Fruit fly (Drosophila melanogaster): Measurements from ENCODE around the gene CG9981.

CG9981 gene

DNA sequence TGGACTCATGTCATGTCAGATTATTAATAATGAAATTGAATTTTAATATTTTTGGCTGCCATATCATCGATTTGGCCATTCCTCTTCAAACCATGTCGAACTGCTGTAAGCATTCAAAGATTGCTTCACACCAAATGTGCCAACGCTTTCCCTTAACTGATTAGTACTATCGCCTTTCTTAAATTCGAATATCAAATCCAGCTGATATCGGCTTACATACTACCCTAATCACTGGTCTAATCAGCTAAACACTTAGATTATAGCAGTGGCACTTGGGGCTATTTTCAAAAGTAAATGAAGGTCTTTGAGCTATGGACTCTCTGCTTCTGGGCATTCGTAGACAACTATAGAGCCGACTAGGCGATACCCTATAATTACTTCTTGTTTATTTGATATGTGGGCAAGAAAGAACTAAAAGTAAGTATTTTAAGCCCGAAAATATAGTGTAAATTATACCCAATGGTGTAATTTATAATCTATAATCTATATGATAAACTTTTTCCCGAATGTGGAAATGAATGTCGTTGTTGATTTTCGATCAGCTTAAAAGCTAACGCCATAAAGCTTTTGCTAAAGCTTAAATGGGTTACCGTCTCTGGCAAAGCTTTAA is 1.0 kb downstream of the CG9981 start:
- TF ChIP-seq CG13204 (GFP tag; optimal IDR thresholded peaks at IDR 0.05) (no peak), CG4496 (GFP tag; IDR thresholded peaks at IDR 0.05) (peak; percentile 88), CG8301 (tag; optimal IDR thresholded peaks at IDR 0.05) (no peak), CG15710 (tag; optimal IDR thresholded peaks at IDR 0.05) (no peak), CG8159 (tag; optimal IDR thresholded peaks at IDR 0.05) (peak; percentile 65), EcR (GFP tag; optimal IDR thresholded peaks at IDR 0.05) (no peak), Pif1B (GFP tag; optimal IDR thresholded peaks at IDR 0.05) (no peak), Ets98B (GFP tag; IDR thresholded peaks at IDR 0.05) (peak; percentile 88), Snoo (tag; optimal IDR thresholded peaks at IDR 0.05) (no peak), CG14655 (GFP tag; optimal IDR thresholded peaks at IDR 0.05) (no peak), CG32121 (GFP tag; IDR thresholded peaks at IDR 0.05) (peak; percentile 85), CG10348 (GFP tag; IDR thresholded peaks at IDR 0.05) (peak; percentile 42; the same call in 1 of the 2 replicates), Pif1A (GFP tag; optimal IDR thresholded peaks at IDR 0.05) (no peak), CG9948 (tag; optimal IDR thresholded peaks at IDR 0.05) (peak; percentile 47), CG17806 (tag; optimal IDR thresholded peaks at IDR 0.05) (peak; percentile 51), rn (GFP tag; IDR thresholded peaks at IDR 0.05) (0 out of 2 replicates have a peak, but pooled peaks have one; percentile 13), CG12605 (GFP tag; IDR thresholded peaks at IDR 0.05) (peak; percentile 82), CG34367 (tag; optimal IDR thresholded peaks at IDR 0.05) (peak; percentile 41), fd96Ca (GFP tag; IDR thresholded peaks at IDR 0.05) (peak; percentile 44; the same call in 1 of the 3 replicates), D1 (tag; optimal IDR thresholded peaks at IDR 0.05) (no peak), gl (tag; optimal IDR thresholded peaks at IDR 0.05) (no peak)

DNA sequence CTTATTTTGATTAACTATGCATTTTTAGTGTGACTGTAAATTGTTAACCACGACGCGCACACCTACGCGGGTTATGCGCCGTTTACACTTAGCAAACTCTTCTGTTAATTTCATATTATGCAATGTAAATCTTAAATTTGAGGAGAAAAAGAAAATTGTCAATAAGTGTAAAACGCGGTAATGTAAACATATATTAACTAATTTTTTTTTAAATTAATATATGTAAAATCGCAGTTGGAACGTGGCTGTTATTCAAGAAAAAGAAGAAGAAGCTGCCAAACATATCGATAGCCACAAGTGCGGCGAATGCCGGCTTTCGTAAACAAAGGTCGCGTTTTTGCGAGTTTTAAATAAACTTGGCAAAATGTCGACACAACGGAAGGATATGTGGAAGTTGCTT is 13.5 kb downstream of the CG9981 start, which contains the start of the genes TH1 and mei-41:
Gene TH1 (minus strand): TSS at position 42 of the 400 bp plus-strand sequence.
Gene mei-41 (plus strand): TSS at position 302 of the 400 bp plus-strand sequence.
- peak; percentile 88 for TF ChIP-seq CG15710 (tag; optimal IDR thresholded peaks at IDR 0.05)
- TF ChIP-seq CG34367 (tag; optimal IDR thresholded peaks at IDR 0.05), result peak; percentile 68
- TF ChIP-seq CG17806 (tag; optimal IDR thresholded peaks at IDR 0.05), result peak; percentile 83
- TF ChIP-seq Pif1A (GFP tag; optimal IDR thresholded peaks at IDR 0.05), result no peak
- no peak for TF ChIP-seq CG14655 (GFP tag; optimal IDR thresholded peaks at IDR 0.05)
- peak; percentile 87 for TF ChIP-seq CG8159 (tag; optimal IDR thresholded peaks at IDR 0.05)
- TF ChIP-seq EcR (GFP tag; optimal IDR thresholded peaks at IDR 0.05), result no peak
- no peak for TF ChIP-seq CG8301 (tag; optimal IDR thresholded peaks at IDR 0.05)
- TF ChIP-seq D1 (tag; optimal IDR thresholded peaks at IDR 0.05), result no peak
- no peak for TF ChIP-seq CG13204 (GFP tag; optimal IDR thresholded peaks at IDR 0.05)
- TF ChIP-seq CG10348 (GFP tag; IDR thresholded peaks at IDR 0.05), result peak; percentile 82
- peak; percentile 87 for TF ChIP-seq rn (GFP tag; IDR thresholded peaks at IDR 0.05)
- TF ChIP-seq fd96Ca (GFP tag; IDR thresholded peaks at IDR 0.05), result peak; percentile 91
- peak; percentile 82 for TF ChIP-seq CG9948 (tag; optimal IDR thresholded peaks at IDR 0.05)
- TF ChIP-seq Snoo (tag; optimal IDR thresholded peaks at IDR 0.05), result no peak
- TF ChIP-seq CG4496 (GFP tag; IDR thresholded peaks at IDR 0.05), result peak; percentile 93
- TF ChIP-seq CG12605 (GFP tag; IDR thresholded peaks at IDR 0.05), result peak; percentile 79
- TF ChIP-seq CG32121 (GFP tag; IDR thresholded peaks at IDR 0.05), result peak; percentile 94
- peak; percentile 19 for TF ChIP-seq gl (tag; optimal IDR thresholded peaks at IDR 0.05)
- no peak for TF ChIP-seq Pif1B (GFP tag; optimal IDR thresholded peaks at IDR 0.05)
- peak; percentile 92 for TF ChIP-seq Ets98B (GFP tag; IDR thresholded peaks at IDR 0.05)

DNA sequence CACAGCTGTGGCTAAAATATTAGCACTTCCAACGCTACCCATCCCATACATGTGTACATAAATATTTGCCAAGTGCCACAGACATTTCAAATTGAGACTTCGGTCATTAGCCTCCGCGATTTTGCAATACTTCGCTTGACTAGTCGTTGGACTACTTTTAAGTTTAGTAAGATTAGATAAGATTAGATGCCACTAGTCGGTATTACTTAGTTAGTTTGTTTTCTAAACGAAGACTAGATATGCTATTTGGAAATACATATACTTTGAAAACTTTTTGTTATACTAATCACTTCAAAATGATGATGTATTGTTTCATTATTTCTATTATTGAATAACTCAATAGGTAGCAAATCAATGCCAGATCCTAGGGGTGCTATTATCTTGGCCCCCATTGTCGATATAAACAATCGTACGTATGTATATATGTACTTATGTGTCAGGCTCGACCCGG is 19.0 kb downstream of the CG9981 start:
- TF ChIP-seq gl (tag; optimal IDR thresholded peaks at IDR 0.05) (no peak), CG8159 (tag; optimal IDR thresholded peaks at IDR 0.05) (peak; percentile 34), CG4496 (GFP tag; IDR thresholded peaks at IDR 0.05) (peak; percentile 58; the same call in 1 of the 3 replicates), D1 (tag; optimal IDR thresholded peaks at IDR 0.05) (no peak), CG15710 (tag; optimal IDR thresholded peaks at IDR 0.05) (peak; percentile 20), Pif1A (GFP tag; optimal IDR thresholded peaks at IDR 0.05) (no peak), CG32121 (GFP tag; IDR thresholded peaks at IDR 0.05) (0 out of 2 replicates have a peak, but pooled peaks have one; percentile 25), CG14655 (GFP tag; optimal IDR thresholded peaks at IDR 0.05) (peak; percentile 66), CG13204 (GFP tag; optimal IDR thresholded peaks at IDR 0.05) (no peak), CG17806 (tag; optimal IDR thresholded peaks at IDR 0.05) (peak; percentile 5), Ets98B (GFP tag; IDR thresholded peaks at IDR 0.05) (no peak), rn (GFP tag; IDR thresholded peaks at IDR 0.05) (no peak), CG8301 (tag; optimal IDR thresholded peaks at IDR 0.05) (peak; percentile 45), fd96Ca (GFP tag; IDR thresholded peaks at IDR 0.05) (0 out of 3 replicates have a peak, but pooled peaks have one; percentile 16), CG12605 (GFP tag; IDR thresholded peaks at IDR 0.05) (0 out of 2 replicates have a peak, but pooled peaks have one; percentile 25), Pif1B (GFP tag; optimal IDR thresholded peaks at IDR 0.05) (peak; percentile 14), CG9948 (tag; optimal IDR thresholded peaks at IDR 0.05) (peak; percentile 27), EcR (GFP tag; optimal IDR thresholded peaks at IDR 0.05) (peak; percentile 25), CG34367 (tag; optimal IDR thresholded peaks at IDR 0.05) (peak; percentile 21), Snoo (tag; optimal IDR thresholded peaks at IDR 0.05) (peak; percentile 2), CG10348 (GFP tag; IDR thresholded peaks at IDR 0.05) (no peak)

DNA sequence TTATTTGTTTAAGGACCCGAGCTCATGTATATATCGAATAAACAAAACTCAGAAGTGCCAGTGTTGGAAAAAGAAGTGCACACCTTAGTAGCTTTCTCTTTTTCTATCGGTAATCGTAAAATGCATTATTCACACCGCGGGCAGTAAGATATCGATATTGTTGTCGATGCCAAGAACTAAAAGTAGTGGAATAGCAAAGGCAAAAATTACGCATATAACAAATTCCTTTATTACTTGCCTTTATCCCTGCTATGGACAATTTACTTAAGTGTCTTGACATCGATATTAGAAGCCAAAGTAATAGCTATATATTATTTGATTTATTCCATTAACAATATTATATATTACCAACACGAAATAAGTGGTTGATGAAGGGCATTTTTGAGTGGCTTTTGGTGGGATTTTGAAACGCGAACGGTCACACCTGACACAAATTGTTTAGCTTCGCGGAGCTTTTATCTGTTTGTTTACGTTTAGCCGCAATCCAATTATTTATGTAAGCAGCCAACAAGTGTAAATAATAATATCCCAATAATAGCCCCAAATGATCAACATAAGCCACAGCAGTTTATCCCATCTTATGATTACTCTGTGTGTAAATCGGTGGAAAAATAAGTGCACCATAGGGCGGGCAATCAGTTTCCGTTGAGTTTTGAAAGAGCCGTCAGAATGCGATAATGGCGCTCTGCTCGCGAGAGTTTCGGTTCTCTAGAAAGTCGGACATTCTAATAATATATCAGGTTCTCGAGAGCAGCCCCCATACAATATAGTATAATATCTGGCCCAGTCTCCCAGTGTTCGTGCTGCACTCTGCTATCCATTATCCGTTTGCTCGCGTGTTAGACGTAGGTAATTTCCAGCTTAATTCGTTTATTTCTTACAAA is 19.8 kb downstream of the CG9981 start, which contains the start of the genes CG9992 and CG4239:
Gene CG9992 (minus strand): TSS at position 66 of the 884 bp plus-strand sequence.
Gene CG4239 (plus strand): TSS at position 436 of the 884 bp plus-strand sequence.
- TF ChIP-seq CG32121 (GFP tag; IDR thresholded peaks at IDR 0.05) (peak; percentile 41; the same call in 1 of the 2 replicates), CG14655 (GFP tag; optimal IDR thresholded peaks at IDR 0.05) (no peak), rn (GFP tag; IDR thresholded peaks at IDR 0.05) (no peak), CG9948 (tag; optimal IDR thresholded peaks at IDR 0.05) (peak; percentile 62), CG34367 (tag; optimal IDR thresholded peaks at IDR 0.05) (peak; percentile 10), CG13204 (GFP tag; optimal IDR thresholded peaks at IDR 0.05) (no peak), Ets98B (GFP tag; IDR thresholded peaks at IDR 0.05) (peak; percentile 36; the same call in 1 of the 2 replicates), gl (tag; optimal IDR thresholded peaks at IDR 0.05) (no peak), Pif1A (GFP tag; optimal IDR thresholded peaks at IDR 0.05) (no peak), CG4496 (GFP tag; IDR thresholded peaks at IDR 0.05) (peak; percentile 73; the same call in 2 of the 3 replicates), CG10348 (GFP tag; IDR thresholded peaks at IDR 0.05) (no peak; the same call in 1 of the 2 replicates), CG8301 (tag; optimal IDR thresholded peaks at IDR 0.05) (no peak), fd96Ca (GFP tag; IDR thresholded peaks at IDR 0.05) (peak; percentile 66; the same call in 1 of the 3 replicates), CG12605 (GFP tag; IDR thresholded peaks at IDR 0.05) (no peak), Snoo (tag; optimal IDR thresholded peaks at IDR 0.05) (peak; percentile 47), D1 (tag; optimal IDR thresholded peaks at IDR 0.05) (no peak), CG17806 (tag; optimal IDR thresholded peaks at IDR 0.05) (peak; percentile 53), CG15710 (tag; optimal IDR thresholded peaks at IDR 0.05) (peak; percentile 65), EcR (GFP tag; optimal IDR thresholded peaks at IDR 0.05) (no peak), CG8159 (tag; optimal IDR thresholded peaks at IDR 0.05) (no peak), Pif1B (GFP tag; optimal IDR thresholded peaks at IDR 0.05) (no peak)

All from whole organism, pupa.